Fruit fly (Drosophila melanogaster) whole organism, wandering third instar larva: ENCODE measurements around the gene CG9147.

Source experiments
- Dfd ChIP-seq: fragments of >200 bp; optimal IDR thresholded peaks from 2 replicates; lab custom pipeline; 2017; ENCODE audit warnings: missing biosample characterization, missing genetic modification characterization
- Hnf4 ChIP-seq: fragments of 200-800 bp; sonication (Bioruptor generic); optimal IDR thresholded peaks from 2 replicates; lab custom pipeline; 2016; ENCODE audit warnings: missing biosample characterization, mild to moderate bottlenecking, missing genetic modification characterization
- Hr83 ChIP-seq: fragments of 200-300 bp; sonication (Bioruptor generic); optimal IDR thresholded peaks from 2 replicates; lab custom pipeline; 2016; ENCODE audit warnings: missing biosample characterization, mild to moderate bottlenecking, missing genetic modification characterization, moderate library complexity; ENCODE audit not compliant: poor library complexity, severe bottlenecking
- Myc ChIP-seq: fragments of >200 bp; optimal IDR thresholded peaks from 2 replicates; lab custom pipeline; 2017
- ey ChIP-seq: fragments of 200-800 bp; sonication (Bioruptor generic); optimal IDR thresholded peaks from 2 replicates; lab custom pipeline; 2016; ENCODE audit warnings: missing biosample characterization, missing genetic modification characterization
- foxo ChIP-seq, 2 experiments: fragments of 200-800 bp; sonication (Bioruptor generic); optimal IDR thresholded peaks; 2 replicates in 1 of 2; 3 replicates in 1 of 2; lab custom pipeline; 2016 to 2017; ENCODE audit warnings: missing biosample characterization in 2 of 2, missing genetic modification characterization in 2 of 2
- fru ChIP-seq: fragments of 200-800 bp; sonication (Bioruptor generic); optimal IDR thresholded peaks from 3 replicates; lab custom pipeline; 2016; ENCODE audit warnings: missing biosample characterization, mild to moderate bottlenecking, missing genetic modification characterization
- jim ChIP-seq: fragments of 175-275, 200-325 bp; sonication (Bioruptor generic); optimal IDR thresholded peaks from 2 replicates; lab custom pipeline; 2016; ENCODE audit warnings: missing biosample characterization, mild to moderate bottlenecking, missing genetic modification characterization
- pan ChIP-seq: fragments of >200 bp; optimal IDR thresholded peaks from 2 replicates; lab custom pipeline; 2017
- psq ChIP-seq: fragments of 200-800 bp; sonication (Bioruptor generic); optimal IDR thresholded peaks from 3 replicates; lab custom pipeline; 2017; ENCODE audit warnings: missing biosample characterization, mild to moderate bottlenecking, missing genetic modification characterization, moderate library complexity
- tai ChIP-seq: sonication (Bioruptor generic); optimal IDR thresholded peaks from 2 replicates; lab custom pipeline; 2016; ENCODE audit warnings: missing biosample characterization, missing genetic modification characterization
- usp ChIP-seq: fragments of >200 bp; optimal IDR thresholded peaks from 2 replicates; lab custom pipeline; 2017; ENCODE audit warnings: missing biosample characterization, missing genetic modification characterization

DNA sequence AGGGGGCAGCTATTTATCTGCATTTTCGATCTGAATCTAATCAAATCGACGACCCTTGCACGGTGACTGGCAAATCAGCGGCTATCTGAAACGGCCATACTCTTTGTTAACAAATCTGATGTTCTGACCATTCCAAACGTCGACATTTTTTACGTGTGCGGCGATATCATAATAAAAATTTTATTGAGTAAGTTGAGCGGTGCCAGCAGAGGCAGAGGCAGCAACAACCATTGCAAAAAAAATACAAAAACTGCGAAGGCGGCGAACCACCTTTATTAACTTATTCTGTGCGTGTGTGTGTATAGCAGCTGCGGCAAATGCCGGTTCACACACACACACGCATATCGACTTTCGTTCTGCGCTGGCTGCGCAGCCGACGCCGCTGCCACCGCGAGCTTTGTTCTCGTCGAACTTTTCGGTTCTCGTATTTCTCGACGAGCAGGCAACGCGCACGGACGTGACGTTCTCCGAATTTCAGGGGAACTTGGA lies 16.4 kb downstream of the CG9147 start, which contains the start of gene Kr-h1:
- TF ChIP-seq usp (GFP tag; lab: Kevin White, UChicago) (no peak), Hnf4 (no peak), tai (peak; percentile 8), Hr83 (GFP tag; lab: Kevin White, UChicago) (peak; percentile 76), psq (no peak), foxo (GFP tag; optimal IDR thresholded peaks at IDR 0.05; lab: Kevin White, UChicago) (no peak), fru (GFP tag; lab: Kevin White, UChicago) (peak; percentile 69), jim (GFP tag; lab: Kevin White, UChicago) (peak; percentile 81), pan (lab: Kevin White, UChicago) (no peak), Myc (no peak), ey (GFP tag; lab: Kevin White, UChicago) (no peak), Dfd (GFP tag; lab: Kevin White, UChicago) (no peak)
